Fruit fly (Drosophila melanogaster) whole organism, embryonic: ENCODE results near the gene ind.

Source experiments
- B-H1 ChIP-seq: fragments of 200-800 bp; sonication (Bioruptor generic); IDR thresholded peaks from 3 replicates; pipeline ENCODE4 v1.3.6; 2022; ENCODE audit warnings: missing biosample characterization, missing genetic modification characterization
- BtbVII ChIP-seq: fragments of 200-800 bp; sonication (Bioruptor generic); optimal IDR thresholded peaks from 3 replicates; lab custom pipeline; 2017; ENCODE audit warnings: missing biosample characterization, mild to moderate bottlenecking, missing genetic modification characterization
- CG12744 ChIP-seq: fragments of 200-800 bp; sonication (Bioruptor generic); optimal IDR thresholded peaks from 2 replicates; lab custom pipeline; 2016; ENCODE audit warnings: missing biosample characterization, missing genetic modification characterization
- CG13894 ChIP-seq: fragments of 200-800 bp; sonication (Bioruptor generic); optimal IDR thresholded peaks from 3 replicates; lab custom pipeline; 2018; ENCODE audit warnings: missing biosample characterization, mild to moderate bottlenecking, missing genetic modification characterization, moderate library complexity
- CG14050 ChIP-seq: fragments of 200-800 bp; sonication (Bioruptor generic); IDR thresholded peaks from 3 replicates; pipeline ENCODE4 v1.3.6; 2022; ENCODE audit warnings: missing biosample characterization, missing genetic modification characterization
- CG14965 ChIP-seq: fragments of 200-800 bp; sonication (Bioruptor generic); optimal IDR thresholded peaks from 2 replicates; lab custom pipeline; 2016; ENCODE audit warnings: missing biosample characterization, missing genetic modification characterization, borderline replicate concordance
- CG18619 ChIP-seq: fragments of 200-800 bp; sonication (Bioruptor generic); optimal IDR thresholded peaks from 3 replicates; lab custom pipeline; 2017; ENCODE audit warnings: missing biosample characterization, mild to moderate bottlenecking, missing genetic modification characterization
- CG2116 ChIP-seq: fragments of 200-800 bp; sonication (Bioruptor generic); optimal IDR thresholded peaks from 3 replicates; lab custom pipeline; 2018; ENCODE audit warnings: missing biosample characterization, mild to moderate bottlenecking, missing genetic modification characterization
- CG2129 ChIP-seq: fragments of 200-800 bp; sonication (Bioruptor generic); IDR thresholded peaks from 2 replicates; pipeline ENCODE4 v1.3.6; 2022; ENCODE audit warnings: missing biosample characterization, missing genetic modification characterization; ENCODE audit not compliant: partially characterized antibody
- CG2199 ChIP-seq: fragments of 200-800 bp; sonication (Bioruptor generic); IDR thresholded peaks from 3 replicates; pipeline ENCODE4 v1.3.6; 2022; ENCODE audit warnings: missing biosample characterization, missing genetic modification characterization
- CG32772 ChIP-seq: fragments of 200-800 bp; sonication (Bioruptor generic); IDR thresholded peaks from 2 replicates; pipeline ENCODE4 v1.3.6; 2022; ENCODE audit warnings: missing biosample characterization, missing genetic modification characterization
- CG4707 ChIP-seq: fragments of 200-800 bp; sonication (Bioruptor generic); optimal IDR thresholded peaks from 2 replicates; lab custom pipeline; 2018; ENCODE audit warnings: missing biosample characterization, mild to moderate bottlenecking, missing genetic modification characterization, moderate library complexity
- CG6689 ChIP-seq: fragments of 200-800 bp; sonication (Bioruptor generic); IDR thresholded peaks from 2 replicates; pipeline ENCODE4 v1.3.6; 2022; ENCODE audit warnings: missing biosample characterization, missing genetic modification characterization
- CG8924 ChIP-seq: fragments of 200-800 bp; optimal IDR thresholded peaks from 3 replicates; lab custom pipeline; 2019; ENCODE audit warnings: missing biosample characterization, mild to moderate bottlenecking, missing genetic modification characterization, moderate library complexity
- CG9437 ChIP-seq: fragments of 200-800 bp; sonication (Bioruptor generic); optimal IDR thresholded peaks from 2 replicates; lab custom pipeline; 2018; ENCODE audit warnings: missing biosample characterization, mild to moderate bottlenecking, missing genetic modification characterization
- CTCF ChIP-seq: fragments of 200-800 bp; sonication (Bioruptor generic); optimal IDR thresholded peaks from 2 replicates; lab custom pipeline; 2017; ENCODE audit warnings: missing biosample characterization, mild to moderate bottlenecking, missing genetic modification characterization, moderate library complexity
- Dip3 ChIP-seq: fragments of 200-800 bp; sonication (Bioruptor generic); optimal IDR thresholded peaks from 3 replicates; lab custom pipeline; 2016; ENCODE audit warnings: missing biosample characterization, missing genetic modification characterization
- Dref ChIP-seq: fragments of 200-800 bp; sonication (Bioruptor generic); IDR thresholded peaks from 2 replicates; pipeline ENCODE4 v1.3.6; 2022; ENCODE audit warnings: missing biosample characterization, missing genetic modification characterization
- E2f2 ChIP-seq: fragments of 200-800 bp; sonication (Bioruptor generic); IDR thresholded peaks from 2 replicates; pipeline ENCODE4 v1.3.6; 2022; ENCODE audit warnings: missing biosample characterization, missing genetic modification characterization
- Fer1 ChIP-seq: fragments of 200-800 bp; sonication (Bioruptor generic); optimal IDR thresholded peaks from 2 replicates; lab custom pipeline; 2017; ENCODE audit warnings: missing biosample characterization, mild to moderate bottlenecking, missing genetic modification characterization
- Kr ChIP-seq: fragments of 200-800 bp; sonication (Bioruptor generic); optimal IDR thresholded peaks from 2 replicates; lab custom pipeline; 2017; ENCODE audit warnings: missing biosample characterization, mild to moderate bottlenecking, missing genetic modification characterization
- MTF-1 ChIP-seq: fragments of 200-800 bp; sonication (Bioruptor generic); optimal IDR thresholded peaks from 2 replicates; lab custom pipeline; 2018; ENCODE audit warnings: missing biosample characterization, mild to moderate bottlenecking, missing genetic modification characterization, borderline replicate concordance
- Med ChIP-seq: fragments of 200-800 bp; sonication (Bioruptor generic); peaks from one replicate; lab custom pipeline; 2016; ENCODE audit warnings: missing biosample characterization, missing genetic modification characterization, mild to moderate bottlenecking, inconsistent platforms, moderate library complexity
- Myb ChIP-seq: fragments of 200-800 bp; sonication (Bioruptor generic); optimal IDR thresholded peaks from 2 replicates; lab custom pipeline; 2016; ENCODE audit warnings: missing biosample characterization, missing genetic modification characterization
- Rfx ChIP-seq: fragments of 200-800 bp; sonication (Bioruptor generic); IDR thresholded peaks from 2 replicates; pipeline ENCODE4 v1.3.6; 2022; ENCODE audit warnings: missing biosample characterization, missing genetic modification characterization
- Scr ChIP-seq: fragments of 200-800 bp; sonication (Bioruptor generic); IDR thresholded peaks from 2 replicates; pipeline ENCODE4 v1.3.6; 2022; ENCODE audit warnings: missing biosample characterization, missing genetic modification characterization; ENCODE audit not compliant: partially characterized antibody
- al ChIP-seq: fragments of 200-800 bp; sonication (Bioruptor generic); IDR thresholded peaks from 2 replicates; pipeline ENCODE4 v1.3.6; 2022; ENCODE audit warnings: missing biosample characterization, missing genetic modification characterization
- ap ChIP-seq: fragments of 200-800 bp; sonication (Bioruptor generic); IDR thresholded peaks from 2 replicates; pipeline ENCODE4 v1.3.6; 2022; ENCODE audit warnings: missing biosample characterization, missing genetic modification characterization
- ara ChIP-seq: fragments of 200-800 bp; sonication (Bioruptor generic); IDR thresholded peaks from 2 replicates; pipeline ENCODE4 v1.3.6; 2022; ENCODE audit warnings: missing biosample characterization, missing genetic modification characterization
- az2 ChIP-seq: fragments of 200-800 bp; sonication (Bioruptor generic); optimal IDR thresholded peaks from 3 replicates; lab custom pipeline; 2016; ENCODE audit warnings: missing biosample characterization, missing genetic modification characterization
- cg ChIP-seq: fragments of 200-800 bp; sonication (Bioruptor generic); optimal IDR thresholded peaks from 3 replicates; lab custom pipeline; 2019; ENCODE audit warnings: missing biosample characterization, mild to moderate bottlenecking, missing genetic modification characterization, moderate library complexity
- crc ChIP-seq: fragments of 200-800 bp; sonication (Bioruptor generic); optimal IDR thresholded peaks from 2 replicates; lab custom pipeline; 2016; ENCODE audit warnings: missing biosample characterization, missing genetic modification characterization
- da ChIP-seq: fragments of 200-800 bp; sonication (Bioruptor generic); optimal IDR thresholded peaks from 2 replicates; lab custom pipeline; 2016; ENCODE audit warnings: missing biosample characterization, missing genetic modification characterization
- dpn ChIP-seq, 2 experiments: fragments of 200-800 bp; sonication (Bioruptor generic); optimal IDR thresholded peaks; 3 replicates each; lab custom pipeline; 2016; ENCODE audit warnings: missing biosample characterization in 2 of 2, missing genetic modification characterization in 2 of 2
- ewg ChIP-seq: fragments of 200-800 bp; sonication (Bioruptor generic); optimal IDR thresholded peaks from 3 replicates; lab custom pipeline; 2017; ENCODE audit warnings: mild to moderate bottlenecking, missing biosample characterization, missing genetic modification reagents, missing genetic modification characterization
- fd64A ChIP-seq: fragments of 200-800 bp; sonication (Bioruptor generic); optimal IDR thresholded peaks from 3 replicates; lab custom pipeline; 2018; ENCODE audit warnings: missing biosample characterization, mild to moderate bottlenecking, missing genetic modification characterization
- grau ChIP-seq: fragments of 200-800 bp; optimal IDR thresholded peaks from 3 replicates; lab custom pipeline; 2019; ENCODE audit warnings: missing biosample characterization, mild to moderate bottlenecking, missing genetic modification characterization, moderate library complexity
- her ChIP-seq: fragments of 200-800 bp; sonication (Bioruptor generic); optimal IDR thresholded peaks from 2 replicates; lab custom pipeline; 2016; ENCODE audit warnings: missing biosample characterization, missing genetic modification characterization
- jigr1 ChIP-seq: fragments of 200-800 bp; sonication (Bioruptor generic); IDR thresholded peaks from 3 replicates; pipeline ENCODE4 v1.3.6; 2022; ENCODE audit warnings: missing biosample characterization, missing genetic modification characterization
- lab ChIP-seq: fragments of 200-800 bp; sonication (Bioruptor generic); optimal IDR thresholded peaks from 3 replicates; lab custom pipeline; 2017; ENCODE audit warnings: missing biosample characterization, missing genetic modification characterization, mild to moderate bottlenecking, moderate library complexity, missing genetic modification reagents
- lilli ChIP-seq: fragments of 200-800 bp; sonication (Bioruptor generic); optimal IDR thresholded peaks from 3 replicates; lab custom pipeline; 2016; ENCODE audit warnings: missing biosample characterization, missing genetic modification characterization
- nau ChIP-seq: fragments of 200-800 bp; sonication (Bioruptor generic); optimal IDR thresholded peaks from 3 replicates; lab custom pipeline; 2017; ENCODE audit warnings: missing biosample characterization, mild to moderate bottlenecking, missing genetic modification characterization, missing genetic modification reagents
- pb ChIP-seq: fragments of 200-800 bp; sonication (Bioruptor generic); optimal IDR thresholded peaks from 3 replicates; lab custom pipeline; 2016; ENCODE audit warnings: missing biosample characterization, missing genetic modification characterization
- phol ChIP-seq: fragments of 200-800 bp; sonication (Bioruptor generic); optimal IDR thresholded peaks from 3 replicates; lab custom pipeline; 2018; ENCODE audit warnings: missing biosample characterization, mild to moderate bottlenecking, missing genetic modification characterization, moderate library complexity
- pros ChIP-seq: fragments of 200-800 bp; sonication (Bioruptor generic); optimal IDR thresholded peaks from 3 replicates; lab custom pipeline; 2019; ENCODE audit warnings: missing biosample characterization, mild to moderate bottlenecking, missing genetic modification characterization, moderate library complexity
- scrt ChIP-seq: fragments of 200-800 bp; sonication (Bioruptor generic); optimal IDR thresholded peaks from 2 replicates; lab custom pipeline; 2018; ENCODE audit warnings: missing biosample characterization, mild to moderate bottlenecking, missing genetic modification characterization, moderate library complexity
- sisA ChIP-seq: fragments of 200-800 bp; sonication (Bioruptor generic); IDR thresholded peaks from 2 replicates; pipeline ENCODE4 v1.3.6; 2022; ENCODE audit warnings: missing biosample characterization, missing genetic modification characterization
- so ChIP-seq: fragments of 200-800 bp; sonication (Bioruptor generic); IDR thresholded peaks from 3 replicates; pipeline ENCODE4 v1.3.6; 2022; ENCODE audit warnings: missing biosample characterization, missing genetic modification characterization
- sob ChIP-seq: fragments of 200-800 bp; sonication (Bioruptor generic); IDR thresholded peaks from 2 replicates; pipeline ENCODE4 v1.3.6; 2022; ENCODE audit warnings: missing biosample characterization, missing genetic modification characterization
- tll ChIP-seq, 2 experiments: fragments of 200-800 bp in 1 of 2; fragments of >200 bp in 1 of 2; sonication (Bioruptor generic) in 1 of 2; optimal IDR thresholded peaks; 2 replicates each; lab custom pipeline; 2017 to 2019; ENCODE audit warnings: missing biosample characterization in 2 of 2, missing genetic modification characterization in 2 of 2, mild to moderate bottlenecking in 1 of 2, moderate library complexity in 1 of 2
- vvl ChIP-seq: fragments of 200-800 bp; sonication (Bioruptor generic); IDR thresholded peaks from 2 replicates; pipeline ENCODE4 v1.3.6; 2022; ENCODE audit warnings: missing biosample characterization, missing genetic modification characterization
- zen ChIP-seq: fragments of 200-800 bp; sonication (Bioruptor generic); optimal IDR thresholded peaks from 3 replicates; lab custom pipeline; 2018; ENCODE audit warnings: missing biosample characterization, mild to moderate bottlenecking, missing genetic modification characterization, moderate library complexity

Gene ind

dm6 chr3L:14999284-15000019 is 44.3 kb downstream of the ind start, which contains the start of the genes mRpL39 and Prosbeta2 (continued):
- TF ChIP-seq ara, result no peak; the same call in 1 of the 2 replicates
- no peak for TF ChIP-seq CG9437 (GFP tag; lab: Kevin White, UChicago)
- peak; percentile 65 for TF ChIP-seq CG8924 (tag; lab: Kevin White, UChicago)
- peak; percentile 62 for TF ChIP-seq zen
- TF ChIP-seq CG14965 (GFP tag; lab: Kevin White, UChicago), result no peak
- TF ChIP-seq pb (GFP tag; lab: Kevin White, UChicago), result no peak
- no peak for TF ChIP-seq CG2199 (GFP tag; lab: Robert Waterston, UW)
- no peak for TF ChIP-seq crc (GFP tag; lab: Kevin White, UChicago)
- TF ChIP-seq Scr (GFP tag; lab: Robert Waterston, UW), result peak; percentile 99
- TF ChIP-seq cg (GFP tag; lab: Kevin White, UChicago), result no peak
- no peak for TF ChIP-seq pros
- peak; percentile 67 for TF ChIP-seq CG32772 (GFP tag; lab: Robert Waterston, UW)
- no peak for TF ChIP-seq her
- TF ChIP-seq CG2116, result peak; percentile 46
- TF ChIP-seq B-H1 (GFP tag; lab: Robert Waterston, UW), result peak; percentile 47; the same call in 2 of the 3 replicates
- TF ChIP-seq CG4707 (GFP tag; lab: Kevin White, UChicago), result no peak
- peak; percentile 68 for TF ChIP-seq sisA (GFP tag; lab: Robert Waterston, UW)
- TF ChIP-seq CG14050, result peak; percentile 23; the same call in 1 of the 3 replicates
- TF ChIP-seq lilli, result no peak
- no peak for TF ChIP-seq ap (GFP tag; lab: Robert Waterston, UW)
- TF ChIP-seq lab (GFP tag; lab: Kevin White, UChicago), result peak; percentile 73
- TF ChIP-seq grau (tag; lab: Kevin White, UChicago), result no peak
- no peak for TF ChIP-seq Fer1 (GFP tag; lab: Kevin White, UChicago)
- TF ChIP-seq CTCF (GFP tag; lab: Kevin White, UChicago), result no peak
- TF ChIP-seq MTF-1 (GFP tag; lab: Kevin White, UChicago), result no peak
- TF ChIP-seq Med, result peak; percentile 12
- TF ChIP-seq vvl (GFP tag; lab: Robert Waterston, UW), result peak; percentile 83
- TF ChIP-seq CG6689 (GFP tag; lab: Robert Waterston, UW), result peak; percentile 72
- peak; percentile 75 for TF ChIP-seq Rfx
- no peak for TF ChIP-seq CG18619
- peak; percentile 70 for TF ChIP-seq al
- TF ChIP-seq fd64A (GFP tag; lab: Kevin White, UChicago), result no peak
- peak; percentile 68 for TF ChIP-seq Dref (GFP tag; lab: Robert Waterston, UW)
- TF ChIP-seq so (GFP tag; lab: Robert Waterston, UW), result no peak
- no peak for TF ChIP-seq Myb (GFP tag; lab: Kevin White, UChicago)
- no peak for TF ChIP-seq dpn (GFP tag; optimal IDR thresholded peaks at IDR 0.05; lab: Kevin White, UChicago)
- no peak for TF ChIP-seq Dip3 (GFP tag; lab: Kevin White, UChicago)
- no peak for TF ChIP-seq jigr1 (GFP tag; lab: Robert Waterston, UW)
- TF ChIP-seq E2f2, result no peak
- TF ChIP-seq ewg (GFP tag; lab: Kevin White, UChicago), result no peak

- TF ChIP-seq sob (GFP tag; lab: Robert Waterston, UW) (no peak), CG12744 (no peak), Kr (GFP tag; lab: Kevin White, UChicago) (no peak), tll (GFP tag; optimal IDR thresholded peaks at IDR 0.05; lab: Kevin White, UChicago) (no peak), CG2129 (no peak), phol (no peak), scrt (GFP tag; lab: Kevin White, UChicago) (no peak), CG13894 (peak; percentile 64), da (GFP tag; lab: Kevin White, UChicago) (no peak), nau (GFP tag; lab: Kevin White, UChicago) (no peak), az2 (GFP tag; lab: Kevin White, UChicago) (no peak), BtbVII (GFP tag; lab: Kevin White, UChicago) (peak; percentile 50)
Observed at dm6 chr3L:14992807-14993206, 50.9 kb downstream of the ind start.
